Worm (Caenorhabditis elegans) whole organism, L4 larva: ENCODE measurements around the gene K10G9.2.

ENCODE experiments used
- F26F4.8 ChIP-seq: fragments of 200-800 bp; sonication (Bioruptor generic); conservative IDR thresholded peaks from 2 replicates; pipeline ENCODE4 v1.3.6; 2022; ENCODE audit warnings: missing genetic modification characterization, missing compliant biosample characterization
- F37D6.2 ChIP-seq: sonication (generic microtip); optimal IDR thresholded peaks from 2 replicates; lab custom pipeline; 2016; ENCODE audit warnings: mild to moderate bottlenecking, missing genetic modification characterization, missing compliant biosample characterization
- F44E2.7 ChIP-seq: fragments of 200-800 bp; sonication (Bioruptor generic); IDR thresholded peaks from 2 replicates; pipeline ENCODE4 v2.1.2; 2022; ENCODE audit warnings: missing genetic modification characterization, missing compliant biosample characterization
- F49E8.2 ChIP-seq: sonication (generic microtip); optimal IDR thresholded peaks from 2 replicates; lab custom pipeline; 2016; ENCODE audit warnings: missing compliant biosample characterization, mild to moderate bottlenecking, missing genetic modification characterization, borderline replicate concordance
- T26A8.4 ChIP-seq: fragments of 200-800 bp; sonication (Bioruptor generic); IDR thresholded peaks from 2 replicates; pipeline ENCODE4 v1.3.6; 2022; ENCODE audit warnings: missing genetic modification characterization, missing compliant biosample characterization
- Y48G9A.11 ChIP-seq: fragments of 200-800 bp; sonication (Bioruptor generic); IDR thresholded peaks from 2 replicates; pipeline ENCODE4 v1.3.6; 2022; ENCODE audit warnings: missing genetic modification reagents, missing genetic modification characterization, missing compliant biosample characterization
- ZK337.2 ChIP-seq: fragments of 200-800 bp; sonication (Bioruptor generic); IDR thresholded peaks from 2 replicates; pipeline ENCODE4 v1.3.6; 2022; ENCODE audit warnings: missing genetic modification reagents, missing genetic modification characterization, missing compliant biosample characterization
- aly-2 ChIP-seq: sonication (generic microtip); optimal IDR thresholded peaks from 2 replicates; lab custom pipeline; 2018; ENCODE audit warnings: missing biosample characterization, missing genetic modification characterization
- ama-1 ChIP-seq: fragments of 150-350 bp; optimal IDR thresholded peaks from 2 replicates; lab custom pipeline; 2014; ENCODE audit warnings: inconsistent platforms, mixed read lengths
- arid-1 ChIP-seq: fragments of 200-800 bp; sonication (Bioruptor generic); conservative IDR thresholded peaks from 2 replicates; pipeline ENCODE4 v1.3.6; 2022; ENCODE audit warnings: missing genetic modification reagents, missing genetic modification characterization, missing compliant biosample characterization
- attf-4 ChIP-seq: sonication (generic microtip); optimal IDR thresholded peaks from 3 replicates; lab custom pipeline; 2017; ENCODE audit warnings: missing biosample characterization, missing genetic modification characterization
- ceh-20 ChIP-seq: fragments of 200-800 bp; sonication (Bioruptor generic); IDR thresholded peaks from 2 replicates; pipeline ENCODE4 v1.3.6; 2022; ENCODE audit warnings: missing genetic modification reagents, missing genetic modification characterization, missing compliant biosample characterization
- ceh-32 ChIP-seq: sonication (generic microtip); optimal IDR thresholded peaks from 2 replicates; lab custom pipeline; 2016; ENCODE audit warnings: mild to moderate bottlenecking, missing genetic modification characterization, missing compliant biosample characterization; ENCODE audit not compliant: poor library complexity
- ceh-44 ChIP-seq: fragments of 200-800 bp; sonication (Bioruptor generic); IDR thresholded peaks from 2 replicates; pipeline ENCODE4 v1.3.6; 2022; ENCODE audit warnings: missing genetic modification reagents, missing genetic modification characterization, missing compliant biosample characterization
- daf-12 ChIP-seq: fragments of 150-350 bp; optimal IDR thresholded peaks from 2 replicates; lab custom pipeline; 2014; ENCODE audit warnings: missing biosample characterization, missing genetic modification reagents, missing genetic modification characterization
- daf-16 ChIP-seq, 3 experiments: sonication (generic microtip); optimal IDR thresholded peaks; 2 replicates each; lab custom pipeline; 2016 to 2017; ENCODE audit warnings: missing genetic modification characterization in 3 of 3, missing genetic modification reagents in 3 of 3, mild to moderate bottlenecking in 2 of 3, missing compliant biosample characterization in 2 of 3, missing biosample characterization in 1 of 3, moderate library complexity in 1 of 3
- daf-8 ChIP-seq: fragments of 200-800 bp; sonication (Bioruptor generic); IDR thresholded peaks from 2 replicates; pipeline ENCODE4 v1.3.6; 2022; ENCODE audit warnings: missing genetic modification characterization, missing compliant biosample characterization
- dpl-1 ChIP-seq: fragments of 150-350 bp; optimal IDR thresholded peaks from 2 replicates; lab custom pipeline; 2014; ENCODE audit warnings: missing biosample characterization, missing genetic modification reagents, missing genetic modification characterization
- egl-43 ChIP-seq: fragments of 200-800 bp; sonication (Bioruptor generic); IDR thresholded peaks from 2 replicates; pipeline ENCODE4 v1.3.6; 2022; ENCODE audit warnings: missing genetic modification reagents, missing genetic modification characterization, missing compliant biosample characterization
- fkh-10 ChIP-seq: fragments of 150-350 bp; optimal IDR thresholded peaks from 2 replicates; lab custom pipeline; 2014; ENCODE audit warnings: missing biosample characterization, missing genetic modification reagents, missing genetic modification characterization
- fos-1 ChIP-seq: fragments of 150-350 bp; optimal IDR thresholded peaks from 2 replicates; lab custom pipeline; 2014; ENCODE audit warnings: missing biosample characterization, missing genetic modification characterization
- hlh-11 ChIP-seq: fragments of 200-800 bp; sonication (Bioruptor generic); optimal IDR thresholded peaks from 2 replicates; lab custom pipeline; 2018; ENCODE audit warnings: mild to moderate bottlenecking, missing genetic modification characterization, missing compliant biosample characterization
- hmg-1.1 ChIP-seq: fragments of 200-800 bp; sonication (Bioruptor generic); IDR thresholded peaks from 2 replicates; pipeline ENCODE4 v1.3.6; 2022; ENCODE audit warnings: missing genetic modification reagents, missing genetic modification characterization, missing compliant biosample characterization
- lin-38 ChIP-seq: fragments of 200-800 bp; sonication (Bioruptor generic); IDR thresholded peaks from 2 replicates; pipeline ENCODE4 v1.3.6; 2022; ENCODE audit warnings: missing genetic modification reagents, missing genetic modification characterization, missing compliant biosample characterization
- lsy-2 ChIP-seq, 2 experiments: fragments of 150-350 bp in 1 of 2; sonication (generic microtip) in 1 of 2; optimal IDR thresholded peaks; 2 replicates each; lab custom pipeline; 2014 to 2017; ENCODE audit warnings: missing biosample characterization in 2 of 2, missing genetic modification characterization in 2 of 2
- mes-2 ChIP-seq: sonication (generic microtip); optimal IDR thresholded peaks from 2 replicates; lab custom pipeline; 2016; ENCODE audit warnings: missing genotype, mild to moderate bottlenecking, missing genetic modification characterization, missing compliant biosample characterization; ENCODE audit not compliant: poor library complexity, severe bottlenecking
- nhr-28 ChIP-seq: fragments of 150-350 bp; optimal IDR thresholded peaks from 2 replicates; lab custom pipeline; 2014; ENCODE audit warnings: missing biosample characterization, missing genetic modification characterization
- nhr-41 ChIP-seq: fragments of 200-800 bp; sonication (Bioruptor generic); IDR thresholded peaks from 2 replicates; pipeline ENCODE4 v1.3.6; 2022; ENCODE audit warnings: missing genetic modification reagents, missing genetic modification characterization, missing compliant biosample characterization
- pqm-1 ChIP-seq: sonication (generic microtip); optimal IDR thresholded peaks from 2 replicates; lab custom pipeline; 2017; ENCODE audit warnings: missing biosample characterization, missing genetic modification characterization
- rbr-2 ChIP-seq: sonication (generic microtip); optimal IDR thresholded peaks from 2 replicates; lab custom pipeline; 2016; ENCODE audit warnings: missing genotype, missing genetic modification characterization, missing compliant biosample characterization
- set-16 ChIP-seq: fragments of 200-800 bp; sonication (Bioruptor generic); IDR thresholded peaks from 2 replicates; pipeline ENCODE4 v1.3.6; 2022; ENCODE audit warnings: missing genetic modification reagents, missing genetic modification characterization, missing compliant biosample characterization
- skn-1 ChIP-seq: fragments of 150-350 bp; optimal IDR thresholded peaks from 2 replicates; lab custom pipeline; 2014; ENCODE audit warnings: missing biosample characterization, missing genetic modification characterization
- snpc-1.2 ChIP-seq: fragments of 200-800 bp; sonication (Bioruptor generic); IDR thresholded peaks from 2 replicates; pipeline ENCODE4 v1.3.6; 2022; ENCODE audit warnings: missing genetic modification reagents, missing genetic modification characterization, missing compliant biosample characterization
- spr-1 ChIP-seq: sonication (generic microtip); optimal IDR thresholded peaks from 2 replicates; lab custom pipeline; 2016; ENCODE audit warnings: mild to moderate bottlenecking, missing genetic modification characterization, missing compliant biosample characterization
- unc-130 ChIP-seq: sonication (generic microtip); optimal IDR thresholded peaks from 2 replicates; lab custom pipeline; 2016; ENCODE audit warnings: missing genetic modification reagents, missing genetic modification characterization, missing compliant biosample characterization
- zag-1 ChIP-seq: fragments of 150-350 bp; optimal IDR thresholded peaks from 2 replicates; lab custom pipeline; 2014; ENCODE audit warnings: missing biosample characterization, missing genetic modification characterization
- ztf-7 ChIP-seq: fragments of 150-350 bp; optimal IDR thresholded peaks from 2 replicates; lab custom pipeline; 2014; ENCODE audit warnings: missing biosample characterization, missing genetic modification characterization

The K10G9.2 gene

ce11 chrIII:10318755-10319154 is 33.0 kb downstream of the K10G9.2 start, which contains the start of gene unc-69 (continued):
- peak; percentile 26 for TF ChIP-seq F37D6.2 (tag; lab: Kevin White, UChicago)
- no peak for TF ChIP-seq zag-1
- peak in 1 of 2 experiments; percentile 79 for TF ChIP-seq lsy-2 (tag; optimal IDR thresholded peaks at IDR 0.05; lab: Kevin White, UChicago)
- no peak for TF ChIP-seq F26F4.8
- no peak for TF ChIP-seq ZK337.2 (GFP tag; lab: Robert Waterston, UW)
- TF ChIP-seq ztf-7 (tag; lab: Kevin White, UChicago), result no peak
- TF ChIP-seq ama-1 (lab: Kevin White, UChicago), result no peak
- TF ChIP-seq hmg-1.1 (GFP tag; lab: Robert Waterston, UW), result peak; percentile 70
- TF ChIP-seq skn-1 (tag; lab: Kevin White, UChicago), result no peak
- TF ChIP-seq nhr-41 (GFP tag; lab: Robert Waterston, UW), result no peak
- TF ChIP-seq ceh-20, result no peak
- TF ChIP-seq F44E2.7, result no peak
- peak; percentile 12 for TF ChIP-seq hlh-11
- TF ChIP-seq mes-2 (tag; lab: Kevin White, UChicago), result peak; percentile 71
- no peak for TF ChIP-seq attf-4 (tag; lab: Kevin White, UChicago)
- peak; percentile 18 for TF ChIP-seq nhr-28 (tag; lab: Kevin White, UChicago)
- no peak for TF ChIP-seq ceh-32 (tag; lab: Kevin White, UChicago)
- no peak for TF ChIP-seq aly-2 (tag; lab: Kevin White, UChicago)
- no peak for TF ChIP-seq daf-12 (tag; lab: Kevin White, UChicago)
- no peak for TF ChIP-seq pqm-1 (tag; lab: Kevin White, UChicago)
- TF ChIP-seq fkh-10 (GFP tag; lab: Kevin White, UChicago), result no peak
- peak; percentile 60 for TF ChIP-seq rbr-2 (tag; lab: Kevin White, UChicago)

DNA sequence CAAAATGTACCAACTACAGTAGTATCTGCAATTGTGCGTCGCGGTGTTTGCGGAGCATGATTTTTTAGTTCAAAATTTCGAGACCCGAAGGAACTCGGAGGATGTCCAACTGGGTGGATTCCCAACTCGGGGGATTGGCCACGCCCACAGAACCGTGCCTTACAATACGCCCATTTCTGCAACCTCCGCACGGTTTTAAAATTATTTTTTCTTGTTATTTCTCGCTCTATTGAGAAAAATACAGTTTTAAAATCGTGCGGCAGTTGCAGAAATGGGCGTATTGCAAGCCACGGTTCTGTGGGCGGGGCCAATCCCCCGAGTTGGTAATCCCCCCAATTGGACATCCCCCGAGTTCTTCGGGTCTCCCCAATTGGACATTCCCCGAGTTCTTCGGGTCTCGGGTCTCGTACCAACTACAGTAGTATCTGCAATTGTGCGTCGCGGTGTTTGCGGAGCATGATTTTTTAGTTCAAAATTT is 34.5 kb downstream of the K10G9.2 start:
- TF ChIP-seq Y48G9A.11 (GFP tag; lab: Robert Waterston, UW), result 0 out of 2 replicates have a peak, but pooled peaks have one; percentile 59
- peak; percentile 43 for TF ChIP-seq F49E8.2
- 0 out of 2 replicates have a peak, but pooled peaks have one; percentile 22 for TF ChIP-seq T26A8.4 (GFP tag; lab: Robert Waterston, UW)
- peak; percentile 79 for TF ChIP-seq lin-38 (GFP tag; lab: Robert Waterston, UW)
- peak; percentile 69; the same call in 1 of the 2 replicates for TF ChIP-seq snpc-1.2
- 0 out of 2 replicates have a peak, but pooled peaks have one; percentile 4 for TF ChIP-seq ceh-44 (GFP tag; lab: Robert Waterston, UW)
- TF ChIP-seq arid-1 (GFP tag; lab: Robert Waterston, UW), result peak; percentile 27; the same call in 1 of the 2 replicates
- TF ChIP-seq mes-2 (tag; lab: Kevin White, UChicago), result peak; percentile 3
- TF ChIP-seq unc-130 (GFP tag; lab: Kevin White, UChicago), result peak; percentile 74

- TF ChIP-seq dpl-1 (GFP tag; lab: Kevin White, UChicago) (peak; percentile 37), daf-8 (GFP tag; lab: Robert Waterston, UW) (no peak)
Observed at ce11 chrIII:10320788-10321187, 35.1 kb downstream of the K10G9.2 start, which contains the start of gene sas-7. Gene sas-7, plus strand, starts transcription at chrIII:10321019.

DNA sequence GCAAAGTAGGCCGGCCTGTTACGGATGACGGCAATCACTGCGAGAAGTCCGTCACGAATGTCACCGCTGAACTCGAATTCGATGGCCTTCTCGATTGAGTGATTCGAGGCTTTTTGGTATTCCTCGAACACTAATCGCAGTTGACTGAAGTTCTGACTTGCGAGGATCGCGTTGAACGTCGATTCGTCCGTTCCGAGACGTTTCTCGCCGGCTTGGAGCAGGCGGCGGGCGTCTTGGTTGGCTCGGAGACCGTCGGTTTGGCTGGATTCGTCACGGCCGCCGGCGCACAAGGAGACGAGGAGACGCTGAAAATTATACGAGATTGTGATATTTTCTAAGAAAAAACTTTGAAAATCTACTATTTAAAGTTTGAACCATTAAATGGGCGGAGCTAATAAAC is 40.6 kb downstream of the K10G9.2 start:
- peak; percentile 79 for TF ChIP-seq set-16
- TF ChIP-seq fos-1 (tag; lab: Kevin White, UChicago), result no peak
- TF ChIP-seq spr-1, result no peak
- no peak for TF ChIP-seq ceh-20
- TF ChIP-seq daf-16 (GFP tag; optimal IDR thresholded peaks at IDR 0.05; lab: Kevin White, UChicago), result no peak
- no peak for TF ChIP-seq daf-16 (tag; optimal IDR thresholded peaks at IDR 0.05; lab: Kevin White, UChicago)
- peak; percentile 61; the same call in 1 of the 2 replicates for TF ChIP-seq egl-43
